Worm (Caenorhabditis elegans) whole organism, L4 larva: Measurements from ENCODE around the gene nep-18.

Source experiments
- ZK337.2 ChIP-seq: fragments of 200-800 bp; sonication (Bioruptor generic); IDR thresholded peaks from 2 replicates; pipeline ENCODE4 v1.3.6; 2022; ENCODE audit warnings: missing genetic modification reagents, missing genetic modification characterization, missing compliant biosample characterization
- dmd-6 ChIP-seq: fragments of 200-800 bp; sonication (Bioruptor generic); IDR thresholded peaks from 2 replicates; pipeline ENCODE4 v1.3.6; 2022; ENCODE audit warnings: missing genetic modification reagents, missing genetic modification characterization, missing compliant biosample characterization
- nhr-42 ChIP-seq: fragments of 200-800 bp; sonication (Bioruptor generic); IDR thresholded peaks from 2 replicates; pipeline ENCODE4 v1.3.6; 2022; ENCODE audit warnings: missing genetic modification characterization, missing compliant biosample characterization
- nhr-76 ChIP-seq: fragments of 150-350 bp; optimal IDR thresholded peaks from 2 replicates; lab custom pipeline; 2014; ENCODE audit warnings: missing biosample characterization, missing genetic modification characterization
- pqm-1 ChIP-seq: sonication (generic microtip); optimal IDR thresholded peaks from 2 replicates; lab custom pipeline; 2017; ENCODE audit warnings: missing biosample characterization, missing genetic modification characterization
- zfp-2 ChIP-seq: sonication (generic microtip); optimal IDR thresholded peaks from 2 replicates; lab custom pipeline; 2016; ENCODE audit warnings: mild to moderate bottlenecking, missing genetic modification characterization, missing compliant biosample characterization

DNA sequence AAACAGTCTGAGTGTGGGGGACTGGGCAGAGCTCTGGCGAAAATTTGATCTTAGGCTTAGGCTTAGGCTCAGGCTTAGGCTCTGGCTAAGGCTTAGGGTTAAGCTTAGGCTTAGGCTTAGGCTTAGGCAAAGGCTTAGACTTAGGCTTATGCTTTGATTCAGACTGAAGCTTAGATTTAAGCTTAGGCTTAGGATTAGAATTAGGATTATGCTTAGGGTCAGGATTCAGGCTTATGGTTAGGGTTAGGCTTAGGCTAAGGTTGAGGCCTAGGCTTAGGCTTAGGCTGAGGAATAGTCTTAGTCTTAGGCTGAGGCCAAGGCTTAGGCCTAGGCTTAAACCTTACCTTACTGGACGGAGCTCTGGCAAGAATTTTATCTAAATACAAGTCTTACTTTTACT, 37.0 kb downstream of the nep-18 start:
- TF ChIP-seq dmd-6 (GFP tag; lab: Robert Waterston, UW) (no peak), nhr-76 (tag; lab: Kevin White, UChicago) (no peak), pqm-1 (tag; lab: Kevin White, UChicago) (no peak), zfp-2 (tag; lab: Kevin White, UChicago) (no peak), ZK337.2 (GFP tag; lab: Robert Waterston, UW) (no peak), nhr-42 (no peak)
